Fruit fly (Drosophila melanogaster) whole organism, embryonic: ENCODE data around the gene CG5262.

ENCODE experiments used
- Awh ChIP-seq: fragments of 200-800 bp; sonication (Bioruptor generic); IDR thresholded peaks from 2 replicates; pipeline ENCODE4, ENCODE4 v1.3.6; 2022; ENCODE audit warnings: missing biosample characterization, missing genetic modification characterization
- B-H2 ChIP-seq: fragments of 200-800 bp; sonication (Bioruptor generic); optimal IDR thresholded peaks from 2 replicates; lab custom pipeline; 2018; ENCODE audit warnings: missing biosample characterization, mild to moderate bottlenecking, missing genetic modification characterization
- Bteb2 ChIP-seq: fragments of 200-800 bp; sonication (Bioruptor generic); optimal IDR thresholded peaks from 2 replicates; lab custom pipeline; 2016; ENCODE audit warnings: missing biosample characterization, missing genetic modification characterization
- CG14014 ChIP-seq: fragments of 200-800 bp; sonication (Bioruptor generic); IDR thresholded peaks from 2 replicates; pipeline ENCODE4 v1.3.6; 2022; ENCODE audit warnings: missing biosample characterization, missing genetic modification characterization
- CG6689 ChIP-seq: fragments of 200-800 bp; sonication (Bioruptor generic); IDR thresholded peaks from 2 replicates; pipeline ENCODE4 v1.3.6; 2022; ENCODE audit warnings: missing biosample characterization, missing genetic modification characterization
- HLH3B ChIP-seq: fragments of 200-800 bp; sonication (Bioruptor generic); IDR thresholded peaks from 2 replicates; pipeline ENCODE4 v1.3.6; 2022; ENCODE audit warnings: missing biosample characterization, missing genetic modification characterization
- Hr78 ChIP-seq, 2 experiments: fragments of 200-800 bp in 1 of 2; fragments of >200 bp in 1 of 2; sonication (Bioruptor generic) in 1 of 2; optimal IDR thresholded peaks; 2 replicates each; lab custom pipeline; 2017 to 2019; ENCODE audit warnings: missing biosample characterization in 2 of 2, missing genetic modification characterization in 2 of 2, mild to moderate bottlenecking in 1 of 2, moderate library complexity in 1 of 2
- amos ChIP-seq: fragments of 200-800 bp; sonication (Bioruptor generic); IDR thresholded peaks from 2 replicates; pipeline ENCODE4 v1.3.6; 2022; ENCODE audit warnings: missing biosample characterization, missing genetic modification characterization; ENCODE audit not compliant: partially characterized antibody
- ato ChIP-seq: fragments of 200-800 bp; sonication (Bioruptor generic); IDR thresholded peaks from 2 replicates; pipeline ENCODE4 v1.3.6; 2022; ENCODE audit warnings: missing biosample characterization, missing genetic modification characterization; ENCODE audit not compliant: partially characterized antibody
- da ChIP-seq: fragments of 200-800 bp; sonication (Bioruptor generic); optimal IDR thresholded peaks from 2 replicates; lab custom pipeline; 2016; ENCODE audit warnings: missing biosample characterization, missing genetic modification characterization
- dati ChIP-seq: fragments of 200-800 bp; sonication (Bioruptor generic); IDR thresholded peaks from 2 replicates; pipeline ENCODE4 v1.3.6; 2022; ENCODE audit warnings: missing biosample characterization, missing genetic modification characterization
- gce ChIP-seq: fragments of 200-800 bp; sonication (Bioruptor generic); IDR thresholded peaks from 3 replicates; pipeline ENCODE4 v1.3.6; 2022; ENCODE audit warnings: missing biosample characterization, missing genetic modification characterization
- stc ChIP-seq: fragments of 200-800 bp; sonication (Bioruptor generic); IDR thresholded peaks from 2 replicates; pipeline ENCODE4 v1.3.6; 2022; ENCODE audit warnings: missing biosample characterization, missing genetic modification characterization
- usp ChIP-seq: fragments of >200 bp; optimal IDR thresholded peaks from 2 replicates; lab custom pipeline; 2017; ENCODE audit warnings: missing biosample characterization, missing genetic modification characterization

dm6 chr3L:20400515-20400914 is 29.8 kb downstream of the CG5262 start:
- TF ChIP-seq dati (GFP tag; lab: Robert Waterston, UW) (no peak), ato (GFP tag; lab: Robert Waterston, UW) (no peak), HLH3B (GFP tag; lab: Robert Waterston, UW) (no peak), gce (GFP tag; lab: Robert Waterston, UW) (no peak), B-H2 (GFP tag; lab: Kevin White, UChicago) (no peak), CG14014 (GFP tag; lab: Robert Waterston, UW) (no peak), Hr78 (GFP tag; optimal IDR thresholded peaks at IDR 0.05; lab: Kevin White, UChicago) (no peak), usp (GFP tag; lab: Kevin White, UChicago) (no peak), da (GFP tag; lab: Kevin White, UChicago) (no peak), Bteb2 (GFP tag; lab: Kevin White, UChicago) (no peak), CG6689 (GFP tag; lab: Robert Waterston, UW) (no peak), amos (GFP tag; lab: Robert Waterston, UW) (no peak), stc (no peak), Awh (GFP tag; lab: Robert Waterston, UW) (no peak)
